Worm (Caenorhabditis elegans) whole organism, midembryonic: Measurements from ENCODE around the gene sri-48.

Experiments
- T22C8.4 ChIP-seq: fragments of 200-800 bp; sonication (Bioruptor generic); IDR thresholded peaks from 2 replicates; pipeline ENCODE4 v1.3.6; 2022; ENCODE audit warnings: missing genetic modification characterization, missing compliant biosample characterization
- cog-1 ChIP-seq: sonication (generic microtip); optimal IDR thresholded peaks from 2 replicates; lab custom pipeline; 2016; ENCODE audit warnings: missing genetic modification characterization, missing compliant biosample characterization
- flt-1 ChIP-seq: fragments of 200-800 bp; sonication (Bioruptor generic); IDR thresholded peaks from 2 replicates; pipeline ENCODE4 v1.3.6; 2022; ENCODE audit warnings: missing genetic modification characterization, missing compliant biosample characterization
- klf-2 ChIP-seq: fragments of 200-800 bp; sonication (Bioruptor generic); conservative IDR thresholded peaks from 2 replicates; pipeline ENCODE4 v1.3.6; 2022; ENCODE audit warnings: missing genetic modification reagents, missing genetic modification characterization, missing compliant biosample characterization
- med-1 ChIP-seq: sonication (generic microtip); optimal IDR thresholded peaks from 2 replicates; lab custom pipeline; 2017; ENCODE audit warnings: missing genetic modification characterization, mild to moderate bottlenecking, missing compliant biosample characterization, antibody characterized with exemption, missing genetic modification reagents; ENCODE audit not compliant: insufficient read depth
- ref-1 ChIP-seq: fragments of 200-800 bp; sonication (Bioruptor generic); conservative IDR thresholded peaks from 2 replicates; pipeline ENCODE4 v1.3.6; 2022; ENCODE audit warnings: missing genetic modification reagents, missing genetic modification characterization, missing compliant biosample characterization
- tab-1 ChIP-seq: fragments of 200-800 bp; sonication (Bioruptor generic); IDR thresholded peaks from 2 replicates; pipeline ENCODE4 v1.3.6; 2022; ENCODE audit warnings: missing genetic modification characterization, missing compliant biosample characterization
- ztf-23 ChIP-seq: fragments of 200-800 bp; sonication (Bioruptor generic); IDR thresholded peaks from 2 replicates; pipeline ENCODE4 v1.3.6; 2022; ENCODE audit warnings: missing genetic modification reagents, missing genetic modification characterization, missing compliant biosample characterization
- ztf-29 ChIP-seq: fragments of 200-800 bp; sonication (Bioruptor generic); IDR thresholded peaks from 2 replicates; pipeline ENCODE4 v1.3.6; 2022; ENCODE audit warnings: missing genetic modification reagents, missing genetic modification characterization, missing compliant biosample characterization

ce11 chrII:3195739-3196138 lies 5.4 kb downstream of the sri-48 start:
- no peak for TF ChIP-seq flt-1 (GFP tag; lab: Robert Waterston, UW)
- TF ChIP-seq cog-1 (tag; lab: Kevin White, UChicago): no peak
- TF ChIP-seq T22C8.4 (GFP tag; lab: Robert Waterston, UW): no peak
- no peak for TF ChIP-seq tab-1 (GFP tag; lab: Robert Waterston, UW)
- TF ChIP-seq ztf-29: no peak
- TF ChIP-seq med-1 (GFP tag; lab: Kevin White, UChicago): no peak
- no peak for TF ChIP-seq ref-1 (GFP tag; lab: Robert Waterston, UW)
- no peak for TF ChIP-seq klf-2 (GFP tag; lab: Robert Waterston, UW)
- no peak for TF ChIP-seq ztf-23 (GFP tag; lab: Robert Waterston, UW)
